Worm (Caenorhabditis elegans): Measurements from ENCODE around the gene ccch-2.

The ccch-2 gene

DNA sequence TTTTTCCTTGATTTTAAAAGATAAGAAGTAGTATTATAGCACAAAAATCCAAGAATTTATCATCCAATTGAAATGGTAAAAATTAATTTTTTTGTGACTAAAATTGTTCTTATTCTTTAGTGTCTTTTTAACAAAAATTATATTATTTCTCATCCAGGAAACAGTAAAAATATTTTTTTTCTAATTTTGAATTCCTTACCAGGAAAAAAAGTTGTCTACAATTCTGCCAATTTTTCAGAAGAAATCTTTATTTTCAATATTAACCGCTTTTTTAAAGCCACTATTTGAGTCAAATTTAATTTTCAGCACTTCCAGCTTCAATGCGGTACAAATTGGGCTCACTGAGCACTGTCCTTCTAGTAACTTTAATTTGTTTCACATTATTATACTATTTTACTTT lies 7.0 kb upstream of the ccch-2 start, which contains the start of gene F38C2.4:
Gene F38C2.4 (plus strand): TSS at position 301 of the 400 bp plus-strand sequence.
- TF ChIP-seq mep-1 (tag; optimal IDR thresholded peaks at IDR 0.05) (no peak), sox-4 (tag; optimal IDR thresholded peaks at IDR 0.05) (no peak), ceh-90 (tag; optimal IDR thresholded peaks at IDR 0.05) (no peak), egl-13 (tag; optimal IDR thresholded peaks at IDR 0.05) (no peak), efl-3 (GFP tag; optimal IDR thresholded peaks at IDR 0.05) (no peak), lin-39 (tag; optimal IDR thresholded peaks at IDR 0.05) (no peak), alr-1 (tag; optimal IDR thresholded peaks at IDR 0.05; ENCODE audit: borderline replicate concordance) (no peak), pag-3 (tag; optimal IDR thresholded peaks at IDR 0.05; ENCODE audit: borderline replicate concordance, insufficient read depth) (no peak), vab-15 (tag; optimal IDR thresholded peaks at IDR 0.05) (no peak)

DNA sequence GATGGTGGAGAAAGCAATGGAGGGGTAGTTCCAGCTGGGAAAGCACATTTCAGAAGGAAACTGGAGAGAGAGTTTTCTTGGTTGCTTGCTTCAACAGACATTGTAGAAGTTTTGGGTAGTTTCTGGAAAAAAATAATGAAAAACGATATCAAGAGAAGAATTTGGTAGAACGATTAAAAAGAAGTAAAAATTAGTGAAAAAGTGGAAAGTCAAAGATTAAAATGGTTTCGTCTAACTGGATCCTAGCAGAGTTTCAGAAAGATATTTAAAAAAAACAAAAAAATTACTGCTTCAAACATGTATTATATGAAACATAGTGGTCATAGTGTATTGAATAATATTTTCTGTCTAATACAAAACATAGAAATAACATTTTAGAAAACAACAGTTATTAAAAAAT lies 711 bp upstream of the ccch-2 start, which contains the start of gene F38C2.7:
Gene F38C2.7 (minus strand): TSS at position 101 of the 400 bp plus-strand sequence.
- TF ChIP-seq nhr-76 (tag; optimal IDR thresholded peaks at IDR 0.05) = no peak
- no peak for TF ChIP-seq alr-1 (tag; optimal IDR thresholded peaks at IDR 0.05; ENCODE audit: borderline replicate concordance)
- TF ChIP-seq efl-3 (GFP tag; optimal IDR thresholded peaks at IDR 0.05) = no peak
- TF ChIP-seq hlh-4 (tag; optimal IDR thresholded peaks at IDR 0.05) = no peak
- TF ChIP-seq nhr-28 (tag; optimal IDR thresholded peaks at IDR 0.05) = no peak
- no peak for TF ChIP-seq lin-15B (tag; optimal IDR thresholded peaks at IDR 0.05)
- TF ChIP-seq lin-35 (GFP tag; optimal IDR thresholded peaks at IDR 0.05) = no peak
- no peak for TF ChIP-seq ztf-4 (tag; optimal IDR thresholded peaks at IDR 0.05)
- no peak for TF ChIP-seq nhr-85 (tag)
- no peak for TF ChIP-seq ceh-8 (GFP tag; optimal IDR thresholded peaks at IDR 0.05)
- no peak for TF ChIP-seq egl-13 (tag; optimal IDR thresholded peaks at IDR 0.05)
- TF ChIP-seq ceh-82 (tag; optimal IDR thresholded peaks at IDR 0.05) = no peak
- no peak for TF ChIP-seq lin-39 (tag; optimal IDR thresholded peaks at IDR 0.05)
- TF ChIP-seq snpc-4 (tag; optimal IDR thresholded peaks at IDR 0.05) = no peak
- no peak for TF ChIP-seq lsy-2 (tag; optimal IDR thresholded peaks at IDR 0.05)
- TF ChIP-seq nhr-84 (tag; optimal IDR thresholded peaks at IDR 0.05) = no peak
- no peak for TF ChIP-seq nhr-19 (GFP tag; conservative IDR thresholded peaks at IDR 0.05)

DNA sequence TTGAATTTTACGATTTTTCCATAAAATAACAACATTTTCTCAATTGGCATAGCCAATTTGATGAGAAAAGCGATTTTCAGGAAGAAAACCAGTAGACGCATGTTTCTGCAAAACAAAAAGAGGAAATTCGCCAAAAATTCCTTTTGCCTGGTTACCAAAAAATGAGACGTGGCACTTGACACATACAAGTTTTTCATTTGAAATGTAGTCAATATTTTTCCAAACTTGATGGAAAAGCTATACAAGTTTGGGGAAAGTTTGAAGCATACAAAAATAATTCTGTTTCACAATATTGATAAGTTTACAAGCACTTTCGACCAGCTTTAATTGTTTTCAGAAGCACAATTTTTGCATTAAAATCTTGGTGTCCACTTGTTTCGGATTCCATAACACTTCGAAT lies 2.6 kb downstream of the ccch-2 start, which contains the start of gene clec-191:
Gene clec-191 (minus strand): TSS at position 101 of the 400 bp plus-strand sequence.
- TF ChIP-seq lsy-2 (tag; optimal IDR thresholded peaks at IDR 0.05) (no peak), lir-3 (tag; optimal IDR thresholded peaks at IDR 0.05; ENCODE audit: poor library complexity) (no peak), ces-1 (GFP tag; optimal IDR thresholded peaks at IDR 0.05) (no peak), nhr-76 (tag; optimal IDR thresholded peaks at IDR 0.05) (no peak), tlp-1 (tag; optimal IDR thresholded peaks at IDR 0.05) (no peak), isw-1 (GFP tag; IDR thresholded peaks at IDR 0.05) (no peak), nhr-90 (tag; optimal IDR thresholded peaks at IDR 0.05; ENCODE audit: poor library complexity) (no peak), rnt-1 (tag; optimal IDR thresholded peaks at IDR 0.05) (no peak), ets-5 (GFP tag; IDR thresholded peaks at IDR 0.05) (no peak), sox-4 (tag; optimal IDR thresholded peaks at IDR 0.05) (no peak), hlh-4 (tag; optimal IDR thresholded peaks at IDR 0.05) (no peak), lin-39 (tag; optimal IDR thresholded peaks at IDR 0.05) (no peak), Y116A8C.19 (tag; optimal IDR thresholded peaks at IDR 0.05; ENCODE audit: borderline replicate concordance) (no peak), efl-1 (optimal IDR thresholded peaks at IDR 0.05) (no peak), efl-1 (GFP tag; optimal IDR thresholded peaks at IDR 0.05 in 1 of 2) (no peak), nhr-71 (tag; optimal IDR thresholded peaks at IDR 0.05) (no peak), unc-86 (tag; optimal IDR thresholded peaks at IDR 0.05) (no peak), lin-35 (GFP tag; optimal IDR thresholded peaks at IDR 0.05) (no peak)

DNA sequence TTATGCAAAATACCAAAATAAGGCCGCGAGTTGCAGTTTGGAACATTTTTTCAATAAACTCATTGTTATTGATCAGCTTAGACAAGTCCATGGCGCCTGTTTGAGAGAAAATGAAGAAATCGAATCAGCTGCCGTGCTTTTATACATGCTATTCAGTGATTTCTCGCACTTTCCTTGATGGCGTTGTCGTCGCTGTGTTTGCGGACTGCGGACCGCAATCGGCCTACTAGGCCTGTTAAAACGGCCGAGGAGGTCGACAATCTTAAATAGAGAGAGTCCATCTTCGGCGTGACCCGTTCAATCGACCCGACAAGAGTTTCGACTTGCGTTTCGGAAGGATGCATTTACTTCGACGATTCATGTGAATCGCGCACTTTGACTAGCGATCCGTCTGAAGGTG lies 12.7 kb downstream of the ccch-2 start, which contains the start of gene srz-75:
Gene srz-75 (minus strand): TSS at position 101 of the 400 bp plus-strand sequence.
- TF ChIP-seq efl-3 (GFP tag; optimal IDR thresholded peaks at IDR 0.05) (no peak), grh-1 (GFP tag; IDR thresholded peaks at IDR 0.05) (no peak)
